Worm (Caenorhabditis elegans): ENCODE results near the gene C14E2.3.

C14E2.3 gene

DNA sequence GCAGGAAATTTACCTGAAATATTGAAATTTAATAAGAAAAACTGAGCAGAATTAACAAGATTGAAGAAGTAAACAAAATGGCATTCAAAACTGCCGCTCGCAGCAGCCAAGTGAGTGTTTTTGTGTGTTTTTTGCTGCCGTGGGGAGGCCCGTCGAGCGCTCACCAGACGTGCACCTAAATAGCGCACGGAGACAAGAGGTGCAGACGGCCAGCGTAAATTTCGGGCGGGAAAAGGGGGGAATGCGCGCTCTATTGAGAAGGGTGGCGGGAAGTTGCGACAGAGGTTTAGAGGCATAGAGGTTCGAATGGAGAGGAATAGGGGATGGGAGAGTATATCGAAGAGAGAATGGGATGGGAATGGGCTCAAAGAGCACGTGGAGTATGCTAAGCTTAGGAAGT is 44.8 kb upstream of the C14E2.3 start, which contains the start of gene ceh-39 (continued):
- TF ChIP-seq tra-1 (GFP tag; IDR thresholded peaks at IDR 0.05), result no peak
- no peak; the same call in 1 of the 2 replicates for TF ChIP-seq dmd-6 (GFP tag; IDR thresholded peaks at IDR 0.05)
- TF ChIP-seq saeg-2 (GFP tag; IDR thresholded peaks at IDR 0.05), result no peak
- TF ChIP-seq set-16 (GFP tag; IDR thresholded peaks at IDR 0.05), result peak; percentile 75
- TF ChIP-seq nhr-102 (tag; optimal IDR thresholded peaks at IDR 0.05), result no peak
- no peak for TF ChIP-seq Y75B8A.6 (GFP tag; IDR thresholded peaks at IDR 0.05)
- TF ChIP-seq php-3 (GFP tag; IDR thresholded peaks at IDR 0.05), result no peak
- 0 out of 2 replicates have a peak, but pooled peaks have one; percentile 8 for TF ChIP-seq Y105C5A.15 (GFP tag; IDR thresholded peaks at IDR 0.05)
- no peak for TF ChIP-seq arid-1 (GFP tag; conservative IDR thresholded peaks at IDR 0.05)
- TF ChIP-seq zip-2 (tag; optimal IDR thresholded peaks at IDR 0.05), result no peak
- TF ChIP-seq lin-13 (GFP tag; optimal IDR thresholded peaks at IDR 0.05), result no peak
- no peak for TF ChIP-seq nhr-237 (tag; optimal IDR thresholded peaks at IDR 0.05)
- no peak for TF ChIP-seq mxl-2 (GFP tag; conservative IDR thresholded peaks at IDR 0.05)
- no peak for TF ChIP-seq ceh-44 (GFP tag; IDR thresholded peaks at IDR 0.05)
- no peak for TF ChIP-seq F49E8.2 (tag; optimal IDR thresholded peaks at IDR 0.05; ENCODE audit: borderline replicate concordance)
- no peak for TF ChIP-seq ctbp-1 (GFP tag; IDR thresholded peaks at IDR 0.05)
- TF ChIP-seq mep-1 (tag; optimal IDR thresholded peaks at IDR 0.05), result peak; percentile 70
- no peak for TF ChIP-seq Y48G9A.11 (GFP tag; IDR thresholded peaks at IDR 0.05)
- 0 out of 2 replicates have a peak, but pooled peaks have one; percentile 46 for TF ChIP-seq vab-7 (GFP tag; IDR thresholded peaks at IDR 0.05)
- TF ChIP-seq hlh-30 (tag; optimal IDR thresholded peaks at IDR 0.05; ENCODE audit: insufficient read depth), result peak; percentile 41
- no peak for TF ChIP-seq daf-8 (GFP tag; IDR thresholded peaks at IDR 0.05)
- TF ChIP-seq nhr-111 (GFP tag; optimal IDR thresholded peaks at IDR 0.05), result no peak
- TF ChIP-seq ceh-20 (GFP tag; IDR thresholded peaks at IDR 0.05), result no peak
- no peak for TF ChIP-seq nhr-6 (tag; optimal IDR thresholded peaks at IDR 0.05)
- TF ChIP-seq nhr-42 (GFP tag; IDR thresholded peaks at IDR 0.05), result 0 out of 2 replicates have a peak, but pooled peaks have one; percentile 31
- no peak for TF ChIP-seq ZK337.2 (GFP tag; IDR thresholded peaks at IDR 0.05)
- no peak for TF ChIP-seq T26A8.4 (GFP tag; IDR thresholded peaks at IDR 0.05)
- TF ChIP-seq ZK546.5 (tag; optimal IDR thresholded peaks at IDR 0.05), result no peak
- TF ChIP-seq duxl-1 (tag; optimal IDR thresholded peaks at IDR 0.05; ENCODE audit: poor library complexity), result peak; percentile 48
- no peak for TF ChIP-seq ceh-82 (tag; optimal IDR thresholded peaks at IDR 0.05)
- no peak for TF ChIP-seq pqm-1 (tag; optimal IDR thresholded peaks at IDR 0.05)
- TF ChIP-seq nhr-77 (tag; optimal IDR thresholded peaks at IDR 0.05), result no peak
- TF ChIP-seq ces-1 (GFP tag; optimal IDR thresholded peaks at IDR 0.05), result no peak
- no peak for TF ChIP-seq nhr-25 (tag; optimal IDR thresholded peaks at IDR 0.05; ENCODE audit: borderline replicate concordance, insufficient read depth)
- no peak for TF ChIP-seq gei-8 (GFP tag; optimal IDR thresholded peaks at IDR 0.05)
- no peak for TF ChIP-seq zip-11 (GFP tag; IDR thresholded peaks at IDR 0.05)
- peak; percentile 68 for TF ChIP-seq hmg-1.1 (GFP tag; IDR thresholded peaks at IDR 0.05)
- no peak for TF ChIP-seq lim-7 (GFP tag; IDR thresholded peaks at IDR 0.05)
- no peak for TF ChIP-seq lir-3 (tag; optimal IDR thresholded peaks at IDR 0.05)
- TF ChIP-seq jun-1 (tag; optimal IDR thresholded peaks at IDR 0.05), result no peak
- no peak for TF ChIP-seq daf-12 (tag; optimal IDR thresholded peaks at IDR 0.05)
- no peak for TF ChIP-seq F10B5.3 (tag; optimal IDR thresholded peaks at IDR 0.05)
- TF ChIP-seq D1046.2 (GFP tag; IDR thresholded peaks at IDR 0.05), result no peak
- peak in 1 of 2 experiments; percentile 32 for TF ChIP-seq hif-1 (tag; optimal IDR thresholded peaks at IDR 0.05)
- TF ChIP-seq zag-1 (tag; optimal IDR thresholded peaks at IDR 0.05), result no peak
- no peak for TF ChIP-seq dmd-9 (GFP tag; IDR thresholded peaks at IDR 0.05)
- peak; percentile 62 for TF ChIP-seq mes-2 (tag; optimal IDR thresholded peaks at IDR 0.05; ENCODE audit: poor library complexity, severe bottlenecking)
- no peak for TF ChIP-seq daf-19 (GFP tag; conservative IDR thresholded peaks at IDR 0.05)
- no peak for TF ChIP-seq ceh-28 (tag; optimal IDR thresholded peaks at IDR 0.05)
- no peak for TF ChIP-seq tag-97 (GFP tag; IDR thresholded peaks at IDR 0.05)
- TF ChIP-seq snpc-4 (tag; optimal IDR thresholded peaks at IDR 0.05), result no peak
